Fruit fly (Drosophila melanogaster): ENCODE measurements around the gene Tdrd3.

Gene Tdrd3

DNA sequence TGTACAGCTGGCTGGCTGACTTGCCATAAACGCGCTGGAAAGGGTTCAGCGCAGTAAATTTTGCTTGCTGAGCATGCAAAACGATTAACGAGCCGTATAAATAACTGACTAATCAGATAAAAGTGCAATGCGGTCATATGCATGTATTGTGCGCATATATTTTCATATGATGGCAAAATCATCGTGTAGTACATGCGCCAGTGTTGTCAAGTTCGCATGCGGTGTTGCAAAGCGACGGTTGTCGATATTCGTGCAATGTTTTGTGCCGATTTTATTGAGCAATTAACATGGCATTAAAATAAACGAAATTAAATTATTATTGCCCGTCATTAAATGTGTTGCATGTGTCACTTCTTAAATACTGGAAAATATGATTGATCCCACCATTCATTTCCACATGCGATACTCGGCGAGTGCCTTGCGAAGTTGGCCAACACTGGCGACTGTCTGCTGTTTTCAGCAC lies 3.6 kb downstream of the Tdrd3 start (continued):
- TF ChIP-seq Rfx (GFP tag; IDR thresholded peaks at IDR 0.05), result peak; percentile 85
- peak; percentile 59 for TF ChIP-seq sna (GFP tag; IDR thresholded peaks at IDR 0.05; ENCODE audit: partially characterized antibody)
- TF ChIP-seq dati (GFP tag; IDR thresholded peaks at IDR 0.05), result no peak
- peak; percentile 62 for TF ChIP-seq da (GFP tag; optimal IDR thresholded peaks at IDR 0.05)
- TF ChIP-seq MTF-1 (GFP tag; optimal IDR thresholded peaks at IDR 0.05; ENCODE audit: borderline replicate concordance), result peak; percentile 59
- peak; percentile 80 for TF ChIP-seq Rx (GFP tag; IDR thresholded peaks at IDR 0.05)
- TF ChIP-seq kah (GFP tag; optimal IDR thresholded peaks at IDR 0.05), result peak; percentile 18
- peak; percentile 75 for TF ChIP-seq ssp (GFP tag; IDR thresholded peaks at IDR 0.05)
- peak; percentile 97 for TF ChIP-seq Ets65A (GFP tag)
- TF ChIP-seq CG18764 (GFP tag; optimal IDR thresholded peaks at IDR 0.05), result peak; percentile 79
- TF ChIP-seq jigr1 (GFP tag; IDR thresholded peaks at IDR 0.05), result no peak
- peak; percentile 69; the same call in 1 of the 2 replicates for TF ChIP-seq ara (GFP tag; IDR thresholded peaks at IDR 0.05)
- TF ChIP-seq CrebB (tag; optimal IDR thresholded peaks at IDR 0.05), result peak; percentile 60
- peak; percentile 80 for TF ChIP-seq fu2 (GFP tag; optimal IDR thresholded peaks at IDR 0.05)
- TF ChIP-seq fru (optimal IDR thresholded peaks at IDR 0.05), result no peak
- no peak for TF ChIP-seq Ada2b (GFP tag; IDR thresholded peaks at IDR 0.05)
- TF ChIP-seq pnt (GFP tag; optimal IDR thresholded peaks at IDR 0.05), result peak; percentile 61
- TF ChIP-seq pros (GFP tag; optimal IDR thresholded peaks at IDR 0.05), result no peak
- TF ChIP-seq Mrtf (GFP tag; IDR thresholded peaks at IDR 0.05), result peak; percentile 65; the same call in 2 of the 3 replicates
- peak; percentile 78; the same call in 1 of the 2 replicates for TF ChIP-seq NFAT (GFP tag; IDR thresholded peaks at IDR 0.05)
- peak; percentile 72 for TF ChIP-seq NK7.1 (GFP tag; optimal IDR thresholded peaks at IDR 0.05)
- TF ChIP-seq corto (GFP tag; optimal IDR thresholded peaks at IDR 0.05), result peak; percentile 64
- no peak for TF ChIP-seq Lhr (GFP tag; optimal IDR thresholded peaks at IDR 0.05)
- TF ChIP-seq nmo (GFP tag; optimal IDR thresholded peaks at IDR 0.05), result peak; percentile 77
- peak; percentile 82 for TF ChIP-seq CG11247 (GFP tag; IDR thresholded peaks at IDR 0.05)
- TF ChIP-seq cato (GFP tag; optimal IDR thresholded peaks at IDR 0.05; ENCODE audit: borderline replicate concordance), result peak; percentile 72
- peak; percentile 70 for TF ChIP-seq CG14710 (tag; optimal IDR thresholded peaks at IDR 0.05)
- TF ChIP-seq CG13894 (tag; optimal IDR thresholded peaks at IDR 0.05), result no peak
- peak; percentile 90 for TF ChIP-seq tx (GFP tag; optimal IDR thresholded peaks at IDR 0.05)
- TF ChIP-seq ken (GFP tag; IDR thresholded peaks at IDR 0.05), result peak; percentile 79; the same call in 2 of the 3 replicates
- peak; percentile 37 for TF ChIP-seq CG10274 (GFP tag; optimal IDR thresholded peaks at IDR 0.05)
- peak; percentile 45 for TF ChIP-seq CoRest (tag; optimal IDR thresholded peaks at IDR 0.05)
- peak; percentile 76 for TF ChIP-seq CG1602 (GFP tag; optimal IDR thresholded peaks at IDR 0.05)
- peak in 1 of 3 experiments; percentile 31 for TF ChIP-seq lola (GFP tag; optimal IDR thresholded peaks at IDR 0.05)
- no peak for TF ChIP-seq CG1603 (tag; optimal IDR thresholded peaks at IDR 0.05)
- TF ChIP-seq salm (tag; optimal IDR thresholded peaks at IDR 0.05), result no peak
- TF ChIP-seq Kr (GFP tag; optimal IDR thresholded peaks at IDR 0.05), result no peak
- no peak for TF ChIP-seq ac (GFP tag; optimal IDR thresholded peaks at IDR 0.05)
- peak; percentile 65 for TF ChIP-seq vfl (GFP tag; optimal IDR thresholded peaks at IDR 0.05)
- TF ChIP-seq sd (tag; optimal IDR thresholded peaks at IDR 0.05), result no peak
- no peak for TF ChIP-seq Blimp-1 (GFP tag; optimal IDR thresholded peaks at IDR 0.05)
- no peak for TF ChIP-seq CG15011 (GFP tag; optimal IDR thresholded peaks at IDR 0.05)
- TF ChIP-seq CG8089 (GFP tag; optimal IDR thresholded peaks at IDR 0.05), result peak; percentile 64
- TF ChIP-seq CG13624 (GFP tag; optimal IDR thresholded peaks at IDR 0.05), result peak; percentile 88
- TF ChIP-seq CG6813 (GFP tag; optimal IDR thresholded peaks at IDR 0.05), result no peak
- TF ChIP-seq CG1647 (GFP tag; optimal IDR thresholded peaks at IDR 0.05), result peak; percentile 90
- peak; percentile 76 for TF ChIP-seq CG15479 (GFP tag; optimal IDR thresholded peaks at IDR 0.05)
- peak; percentile 73 for TF ChIP-seq Atf-2 (GFP tag; optimal IDR thresholded peaks at IDR 0.05)
- peak; percentile 76 for TF ChIP-seq sisA (GFP tag; IDR thresholded peaks at IDR 0.05)
- peak; percentile 45 for TF ChIP-seq dmrt11E (tag; optimal IDR thresholded peaks at IDR 0.05)
- TF ChIP-seq gsb-n (tag; optimal IDR thresholded peaks at IDR 0.05), result no peak
